Fruit fly (Drosophila melanogaster): ENCODE measurements around the gene Osi10b.

The Osi10b gene

DNA sequence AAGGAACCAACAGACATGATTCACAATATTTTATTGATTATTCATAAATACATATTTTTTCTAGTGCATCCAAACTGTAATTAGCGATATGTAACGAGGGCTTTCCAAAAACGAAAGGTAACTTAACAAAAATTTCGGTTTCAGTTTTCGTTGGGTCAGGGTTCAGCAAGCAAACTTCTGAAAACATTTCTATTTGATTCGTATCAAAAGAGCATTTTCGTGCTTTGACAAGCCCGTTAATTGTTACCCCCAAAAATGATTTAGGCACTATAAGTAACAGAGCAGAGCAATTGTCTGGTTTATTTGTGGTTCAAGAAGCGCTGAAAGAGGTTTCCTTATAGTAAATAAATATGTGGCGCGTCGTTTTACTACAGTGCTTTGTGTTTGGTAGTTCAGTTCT is at the start of gene Osi10b:
Gene Osi10b (plus strand): TSS at position 301 of the 400 bp plus-strand sequence.
- TF ChIP-seq CG8478 (optimal IDR thresholded peaks at IDR 0.05) (no peak), CTCF (optimal IDR thresholded peaks at IDR 0.05) (no peak)

- TF ChIP-seq CG8478 (optimal IDR thresholded peaks at IDR 0.05) (no peak), CTCF (optimal IDR thresholded peaks at IDR 0.05) (no peak)
Observed at dm6 chr3R:6221681-6222080, 44.3 kb upstream of the Osi10b start, which contains the start of gene Osi4. Osi4 (minus strand) TSS chr3R:6221781.

- TF ChIP-seq CG8478 (optimal IDR thresholded peaks at IDR 0.05) (no peak), CTCF (optimal IDR thresholded peaks at IDR 0.05) (no peak)
Observed at dm6 chr3R:6222119-6222518, 43.9 kb upstream of the Osi10b start.

dm6 chr3R:6226156-6226555 is 39.8 kb upstream of the Osi10b start:
- TF ChIP-seq CTCF (optimal IDR thresholded peaks at IDR 0.05) (no peak), CG8478 (optimal IDR thresholded peaks at IDR 0.05) (no peak)

dm6 chr3R:6226997-6227562 is 38.9 kb upstream of the Osi10b start, which contains the start of gene Osi5:
Osi5 (plus strand) TSS chr3R:6227512.
- TF ChIP-seq CTCF (optimal IDR thresholded peaks at IDR 0.05): no peak

DNA sequence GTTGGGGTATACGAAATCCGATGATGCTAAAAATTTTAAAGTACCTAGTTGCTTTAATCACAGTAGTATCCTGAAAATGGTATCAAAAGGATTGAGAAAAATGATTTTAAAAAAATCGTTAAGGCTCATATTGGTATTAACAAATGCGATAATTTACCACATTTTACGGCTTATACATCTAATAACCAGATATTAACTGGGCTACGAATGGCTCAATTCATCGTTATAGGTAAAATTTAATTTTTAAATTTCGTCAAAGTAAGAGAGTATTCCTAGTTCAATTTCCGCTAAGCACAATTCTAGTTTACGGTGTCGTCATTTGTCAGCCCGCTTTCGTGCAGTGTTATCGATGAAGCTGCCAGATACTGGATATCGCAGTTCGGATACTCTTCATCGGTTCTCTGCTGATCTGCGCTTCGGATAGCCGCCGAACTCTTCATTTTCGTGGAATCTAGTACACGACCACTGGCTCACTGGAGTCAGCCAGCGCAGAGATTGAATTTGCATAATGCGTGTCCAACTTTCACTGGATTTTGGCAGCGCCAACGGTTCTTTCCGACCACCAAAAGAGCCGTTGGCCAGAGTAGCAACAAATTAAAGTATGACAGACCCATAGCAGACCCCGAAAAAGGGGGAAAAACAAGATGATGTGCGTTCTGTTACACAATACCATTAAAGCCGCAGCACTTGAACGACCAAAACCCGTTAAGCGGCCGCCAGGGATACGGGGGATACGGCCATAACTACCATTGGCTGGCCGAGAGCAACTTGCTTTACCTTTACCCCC is 36.7 kb upstream of the Osi10b start:
- TF ChIP-seq CTCF (optimal IDR thresholded peaks at IDR 0.05) (no peak), CG8478 (optimal IDR thresholded peaks at IDR 0.05) (no peak)

DNA sequence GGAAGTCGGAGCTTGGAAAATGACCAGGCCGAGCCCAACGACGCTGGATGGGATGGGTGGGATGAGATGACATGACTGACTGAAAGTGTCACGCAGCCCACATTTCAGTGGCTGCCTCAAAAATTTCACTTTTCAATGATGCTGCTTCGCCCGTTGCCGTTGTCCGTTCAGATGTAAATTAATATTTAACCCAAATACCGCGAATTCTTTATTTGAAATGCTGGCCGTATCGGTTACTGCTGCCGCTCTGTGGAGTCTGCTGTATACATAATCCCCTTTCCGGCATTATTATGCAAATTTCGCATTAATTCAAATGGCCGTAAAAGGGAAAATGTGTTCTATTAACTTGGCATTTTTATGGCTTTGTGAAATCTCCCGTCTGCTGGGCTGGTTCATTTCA is 35.7 kb upstream of the Osi10b start:
- TF ChIP-seq CTCF (optimal IDR thresholded peaks at IDR 0.05): no peak
- TF ChIP-seq CG8478 (optimal IDR thresholded peaks at IDR 0.05): no peak

- TF ChIP-seq CG8478 (optimal IDR thresholded peaks at IDR 0.05): no peak
- no peak for TF ChIP-seq CTCF (optimal IDR thresholded peaks at IDR 0.05)
Observed at dm6 chr3R:6231391-6231790, 34.6 kb upstream of the Osi10b start.

dm6 chr3R:6233104-6233503 is 32.9 kb upstream of the Osi10b start:
- TF ChIP-seq CG8478 (optimal IDR thresholded peaks at IDR 0.05): no peak
- TF ChIP-seq CTCF (optimal IDR thresholded peaks at IDR 0.05): no peak

DNA sequence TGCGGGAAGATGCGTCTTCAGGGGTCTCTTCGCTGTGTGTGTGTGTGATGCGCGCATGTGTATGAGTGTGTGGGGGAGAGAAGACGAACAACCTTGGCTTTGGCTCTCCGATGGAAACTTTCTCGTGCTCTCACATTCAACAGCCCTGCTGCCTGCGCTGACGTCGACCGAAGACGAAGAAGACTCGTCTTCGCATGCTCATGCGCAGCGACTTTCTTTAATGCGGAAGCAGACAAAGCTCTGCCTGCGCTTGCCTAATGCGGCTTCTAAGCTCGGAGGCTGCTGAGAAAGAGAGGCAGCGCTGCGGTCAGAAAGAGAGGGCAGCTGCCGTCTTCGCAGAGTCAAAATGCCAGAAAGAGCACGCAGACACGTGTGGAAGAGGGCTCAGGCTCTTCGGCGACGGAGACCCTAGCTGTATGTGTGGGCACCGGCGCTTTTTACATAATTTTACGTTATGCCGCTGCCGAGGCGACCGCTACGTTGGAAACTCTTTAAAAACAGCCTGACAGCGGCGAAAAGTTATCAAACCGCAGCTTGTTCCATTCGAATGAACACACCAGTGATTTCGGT is 31.7 kb upstream of the Osi10b start, which contains the start of gene Osi6:
Gene Osi6 (plus strand): TSS at position 520 of the 570 bp plus-strand sequence.
- TF ChIP-seq CG8478 (optimal IDR thresholded peaks at IDR 0.05): no peak
- no peak for TF ChIP-seq CTCF (optimal IDR thresholded peaks at IDR 0.05)

- no peak for TF ChIP-seq CG8478 (optimal IDR thresholded peaks at IDR 0.05)
- TF ChIP-seq CTCF (optimal IDR thresholded peaks at IDR 0.05): no peak
Observed at dm6 chr3R:6238977-6239376, 27.0 kb upstream of the Osi10b start.

- TF ChIP-seq CTCF (optimal IDR thresholded peaks at IDR 0.05): no peak
- TF ChIP-seq CG8478 (optimal IDR thresholded peaks at IDR 0.05): no peak
Observed at dm6 chr3R:6240263-6240662, 25.7 kb upstream of the Osi10b start.

dm6 chr3R:6241289-6241688 is 24.7 kb upstream of the Osi10b start:
- TF ChIP-seq CG8478 (optimal IDR thresholded peaks at IDR 0.05) (no peak), CTCF (optimal IDR thresholded peaks at IDR 0.05) (no peak)

dm6 chr3R:6244035-6244434 is 22.0 kb upstream of the Osi10b start:
- no peak for TF ChIP-seq CTCF (optimal IDR thresholded peaks at IDR 0.05)
- no peak for TF ChIP-seq CG8478 (optimal IDR thresholded peaks at IDR 0.05)

- TF ChIP-seq CG8478 (optimal IDR thresholded peaks at IDR 0.05) (no peak), CTCF (optimal IDR thresholded peaks at IDR 0.05) (no peak)
Observed at dm6 chr3R:6244986-6245385, 21.0 kb upstream of the Osi10b start.

DNA sequence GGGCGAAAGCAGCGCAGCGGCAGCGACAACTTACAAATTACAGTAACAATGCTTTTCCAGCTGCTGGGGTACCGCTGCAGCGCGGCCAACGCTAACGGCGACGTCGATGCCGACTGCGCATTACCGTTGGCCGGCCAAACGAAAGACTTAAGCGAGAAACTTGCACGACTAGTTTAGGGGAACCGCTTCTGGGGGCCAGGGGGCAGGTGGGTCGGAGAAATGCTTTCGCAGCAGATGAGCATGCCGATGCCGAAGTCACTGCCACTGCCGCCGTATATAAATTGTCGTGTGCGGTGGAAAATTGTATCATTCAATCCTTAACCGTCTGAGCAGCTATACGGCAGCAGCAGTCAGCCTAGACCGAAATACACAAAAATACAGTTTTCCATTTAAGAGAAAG is 17.3 kb upstream of the Osi10b start, which contains the start of gene Osi7:
Gene Osi7 (plus strand): TSS at position 301 of the 400 bp plus-strand sequence.
- TF ChIP-seq CTCF (optimal IDR thresholded peaks at IDR 0.05) (no peak), CG8478 (optimal IDR thresholded peaks at IDR 0.05) (no peak)
